Fruit fly (Drosophila melanogaster) whole organism, embryonic: ENCODE results near the gene Rlb1.

Experiments
- B-H1 ChIP-seq: fragments of 200-800 bp; sonication (Bioruptor generic); IDR thresholded peaks from 3 replicates; pipeline ENCODE4 v1.3.6; 2022; ENCODE audit warnings: missing biosample characterization, missing genetic modification characterization
- BEAF-32 ChIP-seq: fragments of 200-800 bp; sonication (Bioruptor generic); optimal IDR thresholded peaks from 3 replicates; lab custom pipeline; 2017; ENCODE audit warnings: missing biosample characterization, missing genetic modification characterization, mild to moderate bottlenecking, moderate library complexity, missing genetic modification reagents
- CG10979 ChIP-seq: fragments of 200-800 bp; sonication (Bioruptor generic); optimal IDR thresholded peaks from 2 replicates; lab custom pipeline; 2018; ENCODE audit warnings: missing biosample characterization, mild to moderate bottlenecking, missing genetic modification characterization, moderate library complexity
- CG11723 ChIP-seq: fragments of 200-800 bp; sonication (Bioruptor generic); optimal IDR thresholded peaks from 2 replicates; lab custom pipeline; 2017; ENCODE audit warnings: missing biosample characterization, mild to moderate bottlenecking, missing genetic modification characterization
- CG13624 ChIP-seq: fragments of 200-800 bp; sonication (Bioruptor generic); optimal IDR thresholded peaks from 2 replicates; lab custom pipeline; 2016; ENCODE audit warnings: missing biosample characterization, missing genetic modification characterization
- CG13894 ChIP-seq: fragments of 200-800 bp; sonication (Bioruptor generic); optimal IDR thresholded peaks from 3 replicates; lab custom pipeline; 2018; ENCODE audit warnings: missing biosample characterization, mild to moderate bottlenecking, missing genetic modification characterization, moderate library complexity
- CG14667 ChIP-seq: fragments of 200-800 bp; sonication (Bioruptor generic); IDR thresholded peaks from 2 replicates; pipeline ENCODE4 v1.3.6; 2022; ENCODE audit warnings: missing biosample characterization, missing genetic modification characterization
- CG15011 ChIP-seq: fragments of 200-800 bp; sonication (Bioruptor generic); optimal IDR thresholded peaks from 3 replicates; lab custom pipeline; 2018; ENCODE audit warnings: missing biosample characterization, mild to moderate bottlenecking, missing genetic modification characterization
- CG30020 ChIP-seq: fragments of 200-800 bp; optimal IDR thresholded peaks from 2 replicates; lab custom pipeline; 2019; ENCODE audit warnings: missing biosample characterization, mild to moderate bottlenecking, missing genetic modification characterization, moderate library complexity
- CG3065 ChIP-seq: fragments of 200-800 bp; sonication (Bioruptor generic); optimal IDR thresholded peaks from 2 replicates; lab custom pipeline; 2016; ENCODE audit warnings: missing biosample characterization, missing genetic modification characterization
- CG6272 ChIP-seq: fragments of 200-800 bp; sonication (Bioruptor generic); IDR thresholded peaks from 2 replicates; pipeline ENCODE4 v1.3.6; 2022; ENCODE audit warnings: missing biosample characterization, missing genetic modification characterization
- CG6765 ChIP-seq: fragments of 200-800 bp; sonication (Bioruptor generic); optimal IDR thresholded peaks from 3 replicates; lab custom pipeline; 2017; ENCODE audit warnings: missing biosample characterization, mild to moderate bottlenecking, missing genetic modification characterization
- CG6791 ChIP-seq: fragments of 200-800 bp; sonication (Bioruptor generic); IDR thresholded peaks from 3 replicates; pipeline ENCODE4 v1.3.6; 2022; ENCODE audit warnings: missing biosample characterization, missing genetic modification characterization; ENCODE audit not compliant: partially characterized antibody
- CG6854 ChIP-seq: fragments of 200-800 bp; sonication (Bioruptor generic); optimal IDR thresholded peaks from 3 replicates; lab custom pipeline; 2017; ENCODE audit warnings: missing biosample characterization, mild to moderate bottlenecking, missing genetic modification characterization
- CG7357 ChIP-seq: fragments of 200-800 bp; sonication (Bioruptor generic); IDR thresholded peaks from 3 replicates; pipeline ENCODE4 v1.3.6; 2022; ENCODE audit warnings: missing biosample characterization, missing genetic modification characterization
- CG8281 ChIP-seq: fragments of 200-800 bp; sonication (Bioruptor generic); optimal IDR thresholded peaks from 2 replicates; lab custom pipeline; 2018; ENCODE audit warnings: missing biosample characterization, mild to moderate bottlenecking, missing genetic modification characterization, moderate library complexity
- CG8290 ChIP-seq, 3 experiments: fragments of 200-800 bp; sonication (Bioruptor generic); optimal IDR thresholded peaks; 2 replicates each; lab custom pipeline; 2016 to 2019; ENCODE audit warnings: missing biosample characterization in 3 of 3, missing genetic modification characterization in 3 of 3, mild to moderate bottlenecking in 2 of 3, moderate library complexity in 1 of 3
- CG8478 ChIP-seq: fragments of >200 bp; optimal IDR thresholded peaks from 2 replicates; lab custom pipeline; 2018
- Ets97D ChIP-seq: fragments of 200-800 bp; sonication (Bioruptor generic); optimal IDR thresholded peaks from 3 replicates; lab custom pipeline; 2016; ENCODE audit warnings: missing biosample characterization, missing genetic modification characterization
- Fer1 ChIP-seq: fragments of 200-800 bp; sonication (Bioruptor generic); optimal IDR thresholded peaks from 2 replicates; lab custom pipeline; 2017; ENCODE audit warnings: missing biosample characterization, mild to moderate bottlenecking, missing genetic modification characterization
- Lim3 ChIP-seq: fragments of 200-800 bp; sonication (Bioruptor generic); IDR thresholded peaks from 2 replicates; pipeline ENCODE4 v1.3.6; 2022; ENCODE audit warnings: missing biosample characterization, missing genetic modification characterization
- Lpt ChIP-seq: fragments of >200 bp; optimal IDR thresholded peaks from 2 replicates; lab custom pipeline; 2018; ENCODE audit warnings: missing biosample characterization, missing genetic modification characterization
- Med ChIP-seq: fragments of 200-800 bp; sonication (Bioruptor generic); peaks from one replicate; lab custom pipeline; 2016; ENCODE audit warnings: missing biosample characterization, missing genetic modification characterization, mild to moderate bottlenecking, inconsistent platforms, moderate library complexity
- Meics ChIP-seq: fragments of 200-800 bp; sonication (Bioruptor generic); optimal IDR thresholded peaks from 2 replicates; lab custom pipeline; 2017; ENCODE audit warnings: missing biosample characterization, mild to moderate bottlenecking, missing genetic modification characterization
- Mes4 ChIP-seq: fragments of 200-800 bp; sonication (Bioruptor generic); optimal IDR thresholded peaks from 2 replicates; lab custom pipeline; 2016; ENCODE audit warnings: missing biosample characterization, missing genetic modification characterization
- Myb ChIP-seq: fragments of 200-800 bp; sonication (Bioruptor generic); optimal IDR thresholded peaks from 2 replicates; lab custom pipeline; 2016; ENCODE audit warnings: missing biosample characterization, missing genetic modification characterization
- Ravus ChIP-seq: fragments of 200-800 bp; sonication (Bioruptor generic); IDR thresholded peaks from 2 replicates; pipeline ENCODE4 v1.3.6; 2022; ENCODE audit warnings: missing biosample characterization, missing genetic modification characterization
- Spps ChIP-seq: fragments of 200-800 bp; sonication (Bioruptor generic); optimal IDR thresholded peaks from 2 replicates; lab custom pipeline; 2018; ENCODE audit warnings: missing biosample characterization, mild to moderate bottlenecking, missing genetic modification characterization
- Sry-β ChIP-seq: fragments of 200-800 bp; sonication (Bioruptor generic); optimal IDR thresholded peaks from 2 replicates; lab custom pipeline; 2018; ENCODE audit warnings: missing biosample characterization, mild to moderate bottlenecking, missing genetic modification characterization, moderate library complexity
- Trl ChIP-seq, 3 experiments: fragments of >200 bp in 2 of 3; fragments of 200-800 bp in 1 of 3; sonication (Bioruptor generic) in 1 of 3; optimal IDR thresholded peaks; 2 replicates in 1 of 3; 3 replicates in 2 of 3; lab custom pipeline; 2016 to 2017; ENCODE audit warnings: missing biosample characterization in 1 of 3, missing genetic modification characterization in 1 of 3
- Usf ChIP-seq: fragments of 200-800 bp; sonication (Bioruptor generic); optimal IDR thresholded peaks from 2 replicates; lab custom pipeline; 2017; ENCODE audit warnings: missing genotype, missing biosample characterization, missing genetic modification characterization
- amos ChIP-seq: fragments of 200-800 bp; sonication (Bioruptor generic); IDR thresholded peaks from 2 replicates; pipeline ENCODE4 v1.3.6; 2022; ENCODE audit warnings: missing biosample characterization, missing genetic modification characterization; ENCODE audit not compliant: partially characterized antibody
- cad ChIP-seq: fragments of >200 bp; optimal IDR thresholded peaks from 2 replicates; lab custom pipeline; 2017; ENCODE audit warnings: missing biosample characterization, missing genetic modification characterization
- eyg ChIP-seq: fragments of 200-800 bp; sonication (Bioruptor generic); optimal IDR thresholded peaks from 3 replicates; lab custom pipeline; 2016; ENCODE audit warnings: missing biosample characterization, missing genetic modification characterization
- gce ChIP-seq: fragments of 200-800 bp; sonication (Bioruptor generic); IDR thresholded peaks from 3 replicates; pipeline ENCODE4 v1.3.6; 2022; ENCODE audit warnings: missing biosample characterization, missing genetic modification characterization
- grau ChIP-seq: fragments of 200-800 bp; optimal IDR thresholded peaks from 3 replicates; lab custom pipeline; 2019; ENCODE audit warnings: missing biosample characterization, mild to moderate bottlenecking, missing genetic modification characterization, moderate library complexity
- gro ChIP-seq: fragments of 200-800 bp; sonication (Bioruptor generic); optimal IDR thresholded peaks from 2 replicates; lab custom pipeline; 2016; ENCODE audit warnings: missing biosample characterization, missing genetic modification characterization
- gsb ChIP-seq: fragments of 200-800 bp; sonication (Bioruptor generic); IDR thresholded peaks from 2 replicates; pipeline ENCODE4 v1.3.6; 2022; ENCODE audit warnings: missing biosample characterization, missing genetic modification characterization
- gsb-n ChIP-seq: fragments of 200-800 bp; sonication (Bioruptor generic); optimal IDR thresholded peaks from 3 replicates; lab custom pipeline; 2018; ENCODE audit warnings: missing biosample characterization, mild to moderate bottlenecking, missing genetic modification characterization
- h ChIP-seq: fragments of >200 bp; optimal IDR thresholded peaks from 2 replicates; lab custom pipeline; 2017
- kni ChIP-seq: fragments of 200-800 bp; sonication (Bioruptor generic); optimal IDR thresholded peaks from 3 replicates; lab custom pipeline; 2017; ENCODE audit warnings: mild to moderate bottlenecking, missing biosample characterization, missing genetic modification reagents, missing genetic modification characterization
- knrl ChIP-seq: fragments of 200-800 bp; sonication (Bioruptor generic); IDR thresholded peaks from 3 replicates; pipeline ENCODE4 v1.3.6; 2022; ENCODE audit warnings: missing biosample characterization, missing genetic modification characterization; ENCODE audit not compliant: partially characterized antibody
- lbe ChIP-seq: fragments of 200-800 bp; sonication (Bioruptor generic); optimal IDR thresholded peaks from 2 replicates; lab custom pipeline; 2016; ENCODE audit warnings: missing biosample characterization, mild to moderate bottlenecking, missing genetic modification characterization
- lmd ChIP-seq: fragments of 200-800 bp; sonication (Bioruptor generic); IDR thresholded peaks from 2 replicates; pipeline ENCODE4 v1.3.6; 2022; ENCODE audit warnings: missing biosample characterization, missing genetic modification characterization
- nau ChIP-seq: fragments of 200-800 bp; sonication (Bioruptor generic); optimal IDR thresholded peaks from 3 replicates; lab custom pipeline; 2017; ENCODE audit warnings: missing biosample characterization, mild to moderate bottlenecking, missing genetic modification characterization, missing genetic modification reagents
- org-1 ChIP-seq: fragments of 200-800 bp; sonication (Bioruptor generic); optimal IDR thresholded peaks from 2 replicates; lab custom pipeline; 2017; ENCODE audit warnings: missing biosample characterization, missing genetic modification characterization
- p53 ChIP-seq: fragments of 200-800 bp; sonication (Bioruptor generic); optimal IDR thresholded peaks from 2 replicates; lab custom pipeline; 2016; ENCODE audit warnings: missing biosample characterization, missing genetic modification characterization
- sima ChIP-seq: fragments of 200-800 bp; sonication (Bioruptor generic); optimal IDR thresholded peaks from 2 replicates; lab custom pipeline; 2016; ENCODE audit warnings: missing biosample characterization, missing genetic modification characterization
- sr ChIP-seq: fragments of 200-800 bp; sonication (Bioruptor generic); IDR thresholded peaks from 3 replicates; pipeline ENCODE4 v1.3.6; 2022; ENCODE audit warnings: missing biosample characterization, missing genetic modification characterization
- sug ChIP-seq: fragments of 200-800 bp; optimal IDR thresholded peaks from 2 replicates; lab custom pipeline; 2019; ENCODE audit warnings: missing biosample characterization, mild to moderate bottlenecking, missing genetic modification characterization, moderate library complexity
- unpg ChIP-seq: fragments of 200-800 bp; sonication (Bioruptor generic); optimal IDR thresholded peaks from 3 replicates; lab custom pipeline; 2018; ENCODE audit warnings: missing biosample characterization, mild to moderate bottlenecking, missing genetic modification characterization, moderate library complexity
- zen ChIP-seq: fragments of 200-800 bp; sonication (Bioruptor generic); optimal IDR thresholded peaks from 3 replicates; lab custom pipeline; 2018; ENCODE audit warnings: missing biosample characterization, mild to moderate bottlenecking, missing genetic modification characterization, moderate library complexity

The Rlb1 gene

dm6 chr3R:9510070-9510518 lies 3.0 kb upstream of the Rlb1 start, which contains the start of gene rump (continued):
- TF ChIP-seq CG30020 (tag; lab: Kevin White, UChicago): peak; percentile 40
- no peak for TF ChIP-seq Trl (optimal IDR thresholded peaks at IDR 0.05; lab: Kevin White, UChicago)
- TF ChIP-seq Trl (GFP tag; optimal IDR thresholded peaks at IDR 0.05; lab: Kevin White, UChicago): no peak
- TF ChIP-seq lmd (GFP tag; lab: Robert Waterston, UW): no peak
- TF ChIP-seq CG7357 (GFP tag; lab: Robert Waterston, UW): no peak
- peak; percentile 43 for TF ChIP-seq zen (tag; lab: Kevin White, UChicago)
- TF ChIP-seq org-1 (GFP tag; lab: Kevin White, UChicago): no peak
- no peak for TF ChIP-seq Spps (tag; lab: Kevin White, UChicago)
- no peak for TF ChIP-seq Mes4 (GFP tag; lab: Kevin White, UChicago)
- TF ChIP-seq CG15011 (GFP tag; lab: Kevin White, UChicago): no peak
- no peak for TF ChIP-seq Usf (GFP tag; lab: Kevin White, UChicago)
- TF ChIP-seq BEAF-32 (GFP tag; lab: Kevin White, UChicago): peak; percentile 98
- TF ChIP-seq Sry-β (GFP tag; lab: Kevin White, UChicago): peak; percentile 54
- TF ChIP-seq gro (GFP tag; lab: Kevin White, UChicago): peak; percentile 49
- no peak for TF ChIP-seq gsb
- TF ChIP-seq h (lab: Kevin White, UChicago): no peak
- no peak for TF ChIP-seq Fer1 (GFP tag; lab: Kevin White, UChicago)
- TF ChIP-seq sug (tag; lab: Kevin White, UChicago): peak; percentile 32
- TF ChIP-seq CG10979 (tag; lab: Kevin White, UChicago): no peak
- TF ChIP-seq kni (GFP tag; lab: Kevin White, UChicago): no peak
- TF ChIP-seq lbe (GFP tag; lab: Kevin White, UChicago): peak; percentile 52
- no peak for TF ChIP-seq CG8478
- peak; percentile 48 for TF ChIP-seq CG13624
- TF ChIP-seq Lim3: no peak
- no peak for TF ChIP-seq amos (GFP tag; lab: Robert Waterston, UW)
- TF ChIP-seq Ets97D (GFP tag; lab: Kevin White, UChicago): peak; percentile 78
- TF ChIP-seq CG6854 (GFP tag; lab: Kevin White, UChicago): no peak
- no peak for TF ChIP-seq gsb-n (tag; lab: Kevin White, UChicago)
- TF ChIP-seq CG11723 (GFP tag; lab: Kevin White, UChicago): no peak
- no peak for TF ChIP-seq Meics (GFP tag; lab: Kevin White, UChicago)
- no peak for TF ChIP-seq CG6765 (GFP tag; lab: Kevin White, UChicago)
- TF ChIP-seq CG13894 (tag; lab: Kevin White, UChicago): peak; percentile 17
- no peak for TF ChIP-seq nau
- no peak for TF ChIP-seq Lpt (GFP tag; lab: Kevin White, UChicago)
- TF ChIP-seq CG8290 (GFP tag; optimal IDR thresholded peaks at IDR 0.05; lab: Kevin White, UChicago): no peak
- peak in 1 of 2 experiments; percentile 59 for TF ChIP-seq CG8290 (tag; optimal IDR thresholded peaks at IDR 0.05; lab: Kevin White, UChicago)
- peak; percentile 92 for TF ChIP-seq Med
- TF ChIP-seq CG3065 (GFP tag; lab: Kevin White, UChicago): no peak
- TF ChIP-seq B-H1: no peak
- TF ChIP-seq CG6272 (GFP tag; lab: Robert Waterston, UW): no peak
- no peak for TF ChIP-seq cad (GFP tag; lab: Kevin White, UChicago)
- no peak for TF ChIP-seq CG14667 (GFP tag; lab: Robert Waterston, UW)
- no peak for TF ChIP-seq CG8281 (tag; lab: Kevin White, UChicago)
- no peak for TF ChIP-seq eyg (GFP tag; lab: Kevin White, UChicago)
- no peak for TF ChIP-seq p53 (GFP tag; lab: Kevin White, UChicago)
- no peak for TF ChIP-seq gce (GFP tag; lab: Robert Waterston, UW)
- peak; percentile 34 for TF ChIP-seq grau (tag; lab: Kevin White, UChicago)
- TF ChIP-seq knrl (GFP tag; lab: Robert Waterston, UW): no peak
- no peak for TF ChIP-seq sr (GFP tag; lab: Robert Waterston, UW)
- TF ChIP-seq unpg (GFP tag; lab: Kevin White, UChicago): no peak
- TF ChIP-seq sima (GFP tag; lab: Kevin White, UChicago): no peak
- TF ChIP-seq Myb (GFP tag; lab: Kevin White, UChicago): peak; percentile 23
- TF ChIP-seq CG6791 (GFP tag; lab: Robert Waterston, UW): no peak
- no peak for TF ChIP-seq Ravus (GFP tag; lab: Robert Waterston, UW)
